Worm (Caenorhabditis elegans): ENCODE data around the gene ttn-1.

Gene ttn-1

ce11 chrV:6100492-6101004 is 101.9 kb downstream of the ttn-1 start, which contains the start of gene crt-1:
Gene crt-1, minus strand, starts transcription at chrV:6100542.
- TF ChIP-seq ZK546.5 (tag; optimal IDR thresholded peaks at IDR 0.05) (no peak), hmg-11 (tag; optimal IDR thresholded peaks at IDR 0.05) (peak; percentile 80), nhr-43 (tag; optimal IDR thresholded peaks at IDR 0.05; ENCODE audit: poor library complexity, severe bottlenecking) (peak; percentile 31), mdl-1 (tag; optimal IDR thresholded peaks at IDR 0.05) (peak; percentile 40), fkh-10 (GFP tag; optimal IDR thresholded peaks at IDR 0.05) (peak; percentile 12), ceh-28 (tag; optimal IDR thresholded peaks at IDR 0.05) (peak; percentile 71), sea-2 (GFP tag; optimal IDR thresholded peaks at IDR 0.05) (no peak), R02D3.7 (tag; optimal IDR thresholded peaks at IDR 0.05) (peak; percentile 82), nhr-76 (tag; optimal IDR thresholded peaks at IDR 0.05) (no peak), ztf-4 (tag; optimal IDR thresholded peaks at IDR 0.05) (peak; percentile 51), nhr-12 (tag; optimal IDR thresholded peaks at IDR 0.05) (no peak), snpc-4 (tag; optimal IDR thresholded peaks at IDR 0.05) (peak; percentile 57), egl-27 (tag; optimal IDR thresholded peaks at IDR 0.05) (no peak), nhr-25 (tag; optimal IDR thresholded peaks at IDR 0.05) (peak; percentile 82), nhr-28 (tag; optimal IDR thresholded peaks at IDR 0.05) (no peak), mml-1 (tag; optimal IDR thresholded peaks at IDR 0.05) (no peak), skn-1 (tag; optimal IDR thresholded peaks at IDR 0.05) (peak; percentile 79), unc-39 (tag; optimal IDR thresholded peaks at IDR 0.05) (no peak), lin-39 (tag; optimal IDR thresholded peaks at IDR 0.05) (peak; percentile 88), lin-15B (tag; optimal IDR thresholded peaks at IDR 0.05) (peak; percentile 97), pha-4 (tag; optimal IDR thresholded peaks at IDR 0.05) (peak; percentile 84), ceh-16 (tag; optimal IDR thresholded peaks at IDR 0.05) (no peak), unc-62 (GFP tag; optimal IDR thresholded peaks at IDR 0.05) (peak; percentile 43), nfya-1 (tag; optimal IDR thresholded peaks at IDR 0.05; ENCODE audit: insufficient read depth) (peak; percentile 100), jun-1 (tag; optimal IDR thresholded peaks at IDR 0.05) (peak; percentile 87), nhr-11 (tag; optimal IDR thresholded peaks at IDR 0.05) (peak; percentile 44), nhr-23 (tag; optimal IDR thresholded peaks at IDR 0.05) (peak; percentile 83), nhr-67 (tag; optimal IDR thresholded peaks at IDR 0.05) (no peak), nhr-237 (tag; optimal IDR thresholded peaks at IDR 0.05) (no peak), aly-2 (tag; optimal IDR thresholded peaks at IDR 0.05) (no peak), eor-1 (tag; optimal IDR thresholded peaks at IDR 0.05) (no peak), elt-2 (tag; optimal IDR thresholded peaks at IDR 0.05) (peak; percentile 93), fos-1 (tag; optimal IDR thresholded peaks at IDR 0.05) (no peak), pqm-1 (tag; optimal IDR thresholded peaks at IDR 0.05) (peak; percentile 55), lsy-12 (tag; optimal IDR thresholded peaks at IDR 0.05) (peak; percentile 97), egl-5 (tag; optimal IDR thresholded peaks at IDR 0.05) (peak; percentile 82), ama-1 (optimal IDR thresholded peaks at IDR 0.05) (peak; percentile 45), elt-1 (tag; optimal IDR thresholded peaks at IDR 0.05) (peak; percentile 65), elt-3 (tag; optimal IDR thresholded peaks at IDR 0.05) (peak in 1 of 3 experiments; percentile 20), tbx-2 (tag; optimal IDR thresholded peaks at IDR 0.05) (peak; percentile 71)

- TF ChIP-seq eor-1 (tag; optimal IDR thresholded peaks at IDR 0.05) (no peak), ama-1 (optimal IDR thresholded peaks at IDR 0.05) (peak; percentile 58)
These were observed 102.8 kb downstream of the ttn-1 start for ce11 chrV:6099634-6100033.

DNA sequence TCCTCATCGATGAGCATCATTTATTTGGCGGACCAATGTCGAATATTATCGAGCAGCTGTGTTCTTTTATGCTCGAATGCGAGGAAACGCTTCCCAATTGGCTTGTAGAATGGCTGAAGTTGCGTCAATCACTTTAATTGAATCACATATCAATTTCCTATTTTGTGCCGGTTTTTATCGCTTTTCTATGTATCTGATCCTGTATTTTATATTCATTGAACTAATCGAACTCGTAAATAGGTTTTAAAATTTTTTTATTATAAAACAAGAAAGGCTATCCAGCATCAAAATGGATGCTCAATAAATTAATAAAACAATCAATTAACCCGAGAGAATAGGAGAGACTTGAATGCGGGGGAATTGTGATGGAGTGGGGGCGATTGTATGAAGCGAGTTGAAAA is 103.7 kb downstream of the ttn-1 start:
- peak; percentile 8 for TF ChIP-seq nhr-43 (tag; optimal IDR thresholded peaks at IDR 0.05; ENCODE audit: poor library complexity, severe bottlenecking)
- no peak for TF ChIP-seq unc-62 (GFP tag; optimal IDR thresholded peaks at IDR 0.05)
- peak; percentile 11 for TF ChIP-seq ceh-28 (tag; optimal IDR thresholded peaks at IDR 0.05)
- peak; percentile 11 for TF ChIP-seq nhr-23 (tag; optimal IDR thresholded peaks at IDR 0.05)
- TF ChIP-seq zag-1 (tag; optimal IDR thresholded peaks at IDR 0.05): no peak
- peak; percentile 22 for TF ChIP-seq nfya-1 (tag; optimal IDR thresholded peaks at IDR 0.05; ENCODE audit: insufficient read depth)
- TF ChIP-seq elt-2 (tag; optimal IDR thresholded peaks at IDR 0.05): peak; percentile 40
- peak; percentile 52 for TF ChIP-seq lsy-12 (tag; optimal IDR thresholded peaks at IDR 0.05)
- peak; percentile 21 for TF ChIP-seq pha-4 (tag; optimal IDR thresholded peaks at IDR 0.05)
- peak; percentile 24 for TF ChIP-seq fos-1 (tag; optimal IDR thresholded peaks at IDR 0.05)
- peak; percentile 44 for TF ChIP-seq nhr-77 (tag; optimal IDR thresholded peaks at IDR 0.05)
- TF ChIP-seq hmg-11 (tag; optimal IDR thresholded peaks at IDR 0.05): no peak
- no peak for TF ChIP-seq ztf-4 (tag; optimal IDR thresholded peaks at IDR 0.05)
- no peak for TF ChIP-seq ceh-82 (tag; optimal IDR thresholded peaks at IDR 0.05)
- TF ChIP-seq ceh-16 (tag; optimal IDR thresholded peaks at IDR 0.05): no peak
- peak; percentile 96 for TF ChIP-seq ama-1 (optimal IDR thresholded peaks at IDR 0.05)

Data from whole organism, L3 larva.